Fruit fly (Drosophila melanogaster) whole organism, prepupa: ENCODE data around the gene CG46301.

Source experiments
- Blimp-1 ChIP-seq: fragments of 200-800 bp; sonication (Bioruptor generic); optimal IDR thresholded peaks from 3 replicates; lab custom pipeline; 2017; ENCODE audit warnings: missing biosample characterization, missing genetic modification characterization, mild to moderate bottlenecking, moderate library complexity, missing genetic modification reagents
- CG11762 ChIP-seq: fragments of 200-800 bp; sonication (Bioruptor generic); optimal IDR thresholded peaks from 3 replicates; lab custom pipeline; 2016; ENCODE audit warnings: missing biosample characterization, missing genetic modification characterization; ENCODE audit not compliant: insufficient read depth
- CG16779 ChIP-seq: fragments of 200-800 bp; sonication (Bioruptor generic); optimal IDR thresholded peaks from 3 replicates; lab custom pipeline; 2017; ENCODE audit warnings: missing biosample characterization, mild to moderate bottlenecking, missing genetic modification characterization
- CG3032 ChIP-seq: fragments of 200-800 bp; optimal IDR thresholded peaks from 2 replicates; lab custom pipeline; 2019; ENCODE audit warnings: missing biosample characterization, mild to moderate bottlenecking, missing genetic modification characterization, moderate library complexity
- CG32006 ChIP-seq: fragments of 200-800 bp; sonication (Bioruptor generic); optimal IDR thresholded peaks from 3 replicates; lab custom pipeline; 2017; ENCODE audit warnings: missing biosample characterization, mild to moderate bottlenecking, missing genetic modification characterization
- CG3919 ChIP-seq: fragments of 200-800 bp; sonication (Bioruptor generic); optimal IDR thresholded peaks from 3 replicates; lab custom pipeline; 2016; ENCODE audit warnings: missing biosample characterization, missing genetic modification characterization
- CG6163 ChIP-seq: fragments of 200-800 bp; sonication (Bioruptor generic); IDR thresholded peaks from 3 replicates; pipeline ENCODE4 v1.3.6; 2022; ENCODE audit warnings: missing biosample characterization, missing genetic modification characterization
- CG6276 ChIP-seq: fragments of 200-800 bp; sonication (Bioruptor generic); optimal IDR thresholded peaks from 2 replicates; lab custom pipeline; 2017; ENCODE audit warnings: missing biosample characterization, mild to moderate bottlenecking, missing genetic modification characterization
- CG6792 ChIP-seq: fragments of 200-800 bp; sonication (Bioruptor generic); optimal IDR thresholded peaks from 3 replicates; lab custom pipeline; 2016; ENCODE audit warnings: missing biosample characterization, missing genetic modification characterization
- CG7368 ChIP-seq: fragments of 200-800 bp; sonication (Bioruptor generic); optimal IDR thresholded peaks from 3 replicates; lab custom pipeline; 2016; ENCODE audit warnings: missing biosample characterization, missing genetic modification characterization
- CG8632 ChIP-seq: fragments of 200-800 bp; sonication (Bioruptor generic); optimal IDR thresholded peaks from 3 replicates; lab custom pipeline; 2016; ENCODE audit warnings: missing biosample characterization, missing genetic modification characterization
- Eip78C ChIP-seq: fragments of 200-800 bp; sonication (Bioruptor generic); peaks from one replicate; lab custom pipeline; 2016; ENCODE audit warnings: missing biosample characterization, missing genetic modification characterization
- Ets96B ChIP-seq: fragments of 200-800 bp; optimal IDR thresholded peaks from 2 replicates; lab custom pipeline; 2019; ENCODE audit warnings: missing biosample characterization, mild to moderate bottlenecking, missing genetic modification characterization, moderate library complexity
- Hr38 ChIP-seq: sonication (Bioruptor generic); optimal IDR thresholded peaks from 2 replicates; lab custom pipeline; 2016; ENCODE audit warnings: missing biosample characterization, missing genetic modification characterization
- Lpt ChIP-seq: fragments of 200-800 bp; sonication (Bioruptor generic); optimal IDR thresholded peaks from 3 replicates; lab custom pipeline; 2016; ENCODE audit warnings: missing biosample characterization, missing genetic modification characterization
- Met ChIP-seq: fragments of 200-800 bp; sonication (Bioruptor generic); optimal IDR thresholded peaks from 3 replicates; lab custom pipeline; 2016; ENCODE audit warnings: missing biosample characterization, missing genetic modification characterization
- OdsH ChIP-seq: fragments of 200-800 bp; sonication (Bioruptor generic); optimal IDR thresholded peaks from 3 replicates; lab custom pipeline; 2016; ENCODE audit warnings: missing biosample characterization, missing genetic modification characterization
- achi ChIP-seq: fragments of 200-800 bp; sonication (Bioruptor generic); optimal IDR thresholded peaks from 3 replicates; lab custom pipeline; 2016; ENCODE audit warnings: missing biosample characterization, missing genetic modification characterization
- acj6 ChIP-seq: fragments of 200-800 bp; sonication (Bioruptor generic); optimal IDR thresholded peaks from 3 replicates; lab custom pipeline; 2016; ENCODE audit warnings: missing biosample characterization, missing genetic modification characterization
- cyc ChIP-seq: fragments of 200-800 bp; sonication (Bioruptor generic); optimal IDR thresholded peaks from 3 replicates; lab custom pipeline; 2016; ENCODE audit warnings: missing biosample characterization, missing genetic modification characterization
- dac ChIP-seq: fragments of 200-800 bp; sonication (Bioruptor generic); optimal IDR thresholded peaks from 2 replicates; lab custom pipeline; 2017; ENCODE audit warnings: missing biosample characterization, mild to moderate bottlenecking, missing genetic modification characterization
- dsx ChIP-seq: fragments of 200-800 bp; optimal IDR thresholded peaks from 3 replicates; lab custom pipeline; 2019; ENCODE audit warnings: missing biosample characterization, mild to moderate bottlenecking, missing genetic modification characterization, moderate library complexity; ENCODE audit not compliant: poor library complexity, severe bottlenecking
- eg ChIP-seq: fragments of 200-800 bp; sonication (Bioruptor generic); IDR thresholded peaks from 3 replicates; pipeline ENCODE4 v1.3.6; 2022; ENCODE audit warnings: missing biosample characterization, missing genetic modification characterization
- fd85E ChIP-seq: fragments of 200-800 bp; sonication (Bioruptor generic); optimal IDR thresholded peaks from 3 replicates; lab custom pipeline; 2016; ENCODE audit warnings: missing biosample characterization, missing genetic modification characterization
- salr ChIP-seq, 2 experiments: fragments of 200-800 bp; sonication (Bioruptor generic); optimal IDR thresholded peaks; 3 replicates each; lab custom pipeline; 2016 to 2018; ENCODE audit warnings: missing biosample characterization in 2 of 2, missing genetic modification characterization in 2 of 2, mild to moderate bottlenecking in 1 of 2
- ss ChIP-seq, 2 experiments: fragments of 200-800 bp; sonication (Bioruptor generic); optimal IDR thresholded peaks; 2 replicates in 1 of 2; 3 replicates in 1 of 2; lab custom pipeline; 2017 to 2018; ENCODE audit warnings: mild to moderate bottlenecking in 2 of 2, missing biosample characterization in 2 of 2, missing genetic modification characterization in 2 of 2, moderate library complexity in 1 of 2
- svp ChIP-seq: fragments of 200-800 bp; sonication (Bioruptor generic); peaks from one replicate; lab custom pipeline; 2016; ENCODE audit warnings: missing biosample characterization, missing genetic modification characterization
- topi ChIP-seq: fragments of 200-800 bp; sonication (Bioruptor generic); optimal IDR thresholded peaks from 3 replicates; lab custom pipeline; 2016; ENCODE audit warnings: missing biosample characterization, missing genetic modification characterization
- vri ChIP-seq: fragments of 200-800 bp; sonication (Bioruptor generic); optimal IDR thresholded peaks from 3 replicates; lab custom pipeline; 2016; ENCODE audit warnings: missing biosample characterization, mild to moderate bottlenecking, missing genetic modification characterization

Gene CG46301

DNA sequence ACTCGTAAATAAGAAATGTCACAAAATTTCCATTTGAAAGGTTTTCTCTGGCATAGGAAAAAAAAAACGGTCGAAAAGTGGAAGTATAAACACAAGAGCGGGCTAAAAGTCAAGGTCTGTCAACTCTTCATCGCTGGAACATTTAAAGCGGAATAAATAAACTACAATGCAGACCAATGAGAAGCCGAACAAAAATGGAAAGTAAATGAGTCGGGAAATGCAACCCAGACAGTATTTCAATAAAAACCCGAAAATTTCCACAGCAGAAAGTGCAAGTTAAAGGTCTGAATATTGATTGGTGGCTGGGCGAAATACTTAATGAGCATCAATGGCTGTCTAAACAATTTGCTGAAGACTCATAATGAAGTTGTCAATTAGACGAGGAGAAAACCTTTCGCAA, 103.2 kb downstream of the CG46301 start:
- TF ChIP-seq vri: no peak
- no peak for TF ChIP-seq CG6163 (GFP tag; lab: Robert Waterston, UW)
- peak; percentile 17 for TF ChIP-seq svp (GFP tag; lab: Kevin White, UChicago)
- TF ChIP-seq Eip78C (GFP tag; lab: Kevin White, UChicago): peak; percentile 51
- peak; percentile 78 for TF ChIP-seq Blimp-1 (GFP tag; lab: Kevin White, UChicago)

DNA sequence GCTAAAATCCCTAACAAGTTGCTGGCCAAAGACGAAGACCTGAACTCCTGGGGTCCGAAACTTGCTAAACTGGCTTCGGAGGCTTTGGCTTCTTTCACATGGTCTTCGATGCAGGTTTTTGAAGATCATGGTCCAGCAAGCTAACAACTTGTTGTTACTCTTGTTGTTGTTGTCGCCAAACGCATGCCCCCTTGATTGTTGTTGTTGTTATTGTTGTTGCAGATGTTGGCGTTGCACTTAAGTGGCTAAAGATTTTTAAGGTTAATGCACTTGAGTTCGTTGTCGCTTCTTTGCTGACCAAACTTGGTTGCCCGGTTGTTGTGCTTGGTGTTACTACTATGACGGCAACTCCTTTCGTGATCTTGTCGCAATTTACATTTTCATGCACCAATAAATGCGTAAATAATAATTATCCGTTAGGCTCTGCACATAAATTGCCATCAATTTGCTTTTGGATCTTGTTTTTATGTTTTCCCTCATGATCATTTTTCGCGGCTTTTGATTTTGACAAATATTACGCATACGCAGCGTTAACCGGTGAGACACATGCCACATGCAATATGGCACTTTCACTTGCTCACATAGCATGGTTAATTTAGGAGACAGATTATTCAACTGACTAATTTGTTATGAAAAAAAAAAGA, 103.8 kb downstream of the CG46301 start:
- TF ChIP-seq eg (GFP tag; lab: Robert Waterston, UW) (0 out of 3 replicates have a peak, but pooled peaks have one; percentile 16), ss (GFP tag; optimal IDR thresholded peaks at IDR 0.05; lab: Kevin White, UChicago) (no peak), CG3919 (GFP tag; lab: Kevin White, UChicago) (no peak), acj6 (no peak), CG7368 (GFP tag; lab: Kevin White, UChicago) (no peak), salr (GFP tag; optimal IDR thresholded peaks at IDR 0.05; lab: Kevin White, UChicago) (no peak), CG11762 (no peak), CG32006 (GFP tag; lab: Kevin White, UChicago) (no peak), achi (GFP tag; lab: Kevin White, UChicago) (no peak), cyc (GFP tag; lab: Kevin White, UChicago) (no peak), dac (no peak), OdsH (no peak), Met (no peak), fd85E (GFP tag; lab: Kevin White, UChicago) (no peak), Lpt (peak; percentile 52), CG6276 (no peak), Blimp-1 (GFP tag; lab: Kevin White, UChicago) (peak; percentile 20), svp (GFP tag; lab: Kevin White, UChicago) (no peak), dsx (no peak), topi (GFP tag; lab: Kevin White, UChicago) (no peak), Ets96B (tag; lab: Kevin White, UChicago) (no peak), CG8632 (GFP tag; lab: Kevin White, UChicago) (no peak), CG16779 (tag; lab: Kevin White, UChicago) (no peak), Hr38 (no peak), CG3032 (tag; lab: Kevin White, UChicago) (no peak), CG6792 (GFP tag; lab: Kevin White, UChicago) (no peak)
